Fruit fly (Drosophila melanogaster) whole organism, pupa: ENCODE measurements around the gene CG10338.

Experiments
- CG8159 ChIP-seq: fragments of 200-800 bp; sonication (Bioruptor generic); optimal IDR thresholded peaks from 3 replicates; lab custom pipeline; 2018; ENCODE audit warnings: missing biosample characterization, mild to moderate bottlenecking, missing genetic modification characterization, moderate library complexity
- CG8301 ChIP-seq: fragments of 200-800 bp; sonication (Bioruptor generic); optimal IDR thresholded peaks from 2 replicates; lab custom pipeline; 2018; ENCODE audit warnings: missing biosample characterization, mild to moderate bottlenecking, missing genetic modification characterization
- EcR ChIP-seq: fragments of 200-800 bp; sonication (Bioruptor generic); optimal IDR thresholded peaks from 3 replicates; lab custom pipeline; 2019; ENCODE audit warnings: missing biosample characterization, missing genetic modification characterization, mild to moderate bottlenecking, moderate library complexity, missing genetic modification reagents
- Pif1B ChIP-seq: fragments of 200-800 bp; sonication (Bioruptor generic); optimal IDR thresholded peaks from 3 replicates; lab custom pipeline; 2016; ENCODE audit warnings: missing biosample characterization, missing genetic modification characterization
- Snoo ChIP-seq: fragments of 200-800 bp; sonication (Bioruptor generic); optimal IDR thresholded peaks from 3 replicates; lab custom pipeline; 2017; ENCODE audit warnings: missing biosample characterization, mild to moderate bottlenecking, missing genetic modification characterization, inconsistent platforms
- fd96Ca ChIP-seq: fragments of 200-800 bp; sonication (Bioruptor generic); IDR thresholded peaks from 3 replicates; pipeline ENCODE4 v1.3.6; 2022; ENCODE audit warnings: missing biosample characterization, missing genetic modification characterization
- gl ChIP-seq: fragments of 200-800 bp; sonication (Bioruptor generic); optimal IDR thresholded peaks from 2 replicates; lab custom pipeline; 2018; ENCODE audit warnings: missing biosample characterization, mild to moderate bottlenecking, missing genetic modification characterization

DNA sequence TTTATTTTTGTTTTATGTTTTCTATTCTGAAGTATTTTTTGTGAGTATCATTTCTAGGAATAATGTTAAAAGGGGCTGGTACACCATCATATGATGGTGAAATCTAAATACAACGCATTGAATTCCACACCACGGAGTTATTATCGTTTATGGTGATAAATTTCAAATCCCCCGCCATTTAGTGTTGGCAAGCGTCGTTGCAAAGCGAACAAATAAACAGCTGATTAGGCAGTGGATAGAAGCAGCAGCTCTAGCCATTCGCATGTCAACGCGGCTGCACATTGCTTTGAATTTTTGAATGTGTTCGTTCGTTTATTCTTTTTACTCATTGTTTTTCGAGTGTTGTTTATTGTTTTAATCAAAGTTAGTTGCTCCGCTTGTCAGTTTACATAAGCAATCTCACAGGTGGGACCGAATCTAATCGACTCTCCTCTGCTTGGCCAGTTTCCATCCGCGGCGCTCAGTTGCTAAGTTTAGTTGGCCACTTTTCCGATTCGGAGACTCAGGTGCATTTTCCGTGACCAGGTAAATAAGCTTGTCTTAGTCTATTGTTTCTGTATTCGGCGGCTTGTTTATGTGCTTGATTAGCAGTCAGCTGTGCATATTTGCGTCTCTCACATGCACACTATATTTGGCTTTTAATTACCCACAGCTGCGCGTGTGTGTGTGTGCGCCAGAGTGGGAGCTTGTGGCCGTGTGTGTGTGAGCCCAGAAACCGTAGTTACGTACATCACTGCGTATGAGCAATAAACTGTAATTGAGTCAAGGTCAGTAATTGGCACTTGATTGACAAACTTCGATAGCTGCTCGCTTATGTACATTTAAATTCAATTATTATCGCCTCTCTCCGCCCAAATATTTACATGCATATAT, 18.3 kb upstream of the CG10338 start, which contains the start of the genes Mst36Fa and CG31751:
- TF ChIP-seq CG8301, result no peak
- TF ChIP-seq CG8159 (tag; lab: Kevin White, UChicago), result no peak
- TF ChIP-seq Pif1B (GFP tag; lab: Kevin White, UChicago), result no peak
- TF ChIP-seq Snoo (tag; lab: Kevin White, UChicago), result no peak
- no peak for TF ChIP-seq fd96Ca (GFP tag; lab: Robert Waterston, UW)
- TF ChIP-seq gl (tag; lab: Kevin White, UChicago), result no peak
- TF ChIP-seq EcR (GFP tag; lab: Kevin White, UChicago), result no peak
